Fruit fly (Drosophila melanogaster) whole organism, prepupa: ENCODE data around the gene CG14691.

ENCODE experiments used
- Blimp-1 ChIP-seq: fragments of 200-800 bp; sonication (Bioruptor generic); optimal IDR thresholded peaks from 3 replicates; lab custom pipeline; 2017; ENCODE audit warnings: missing biosample characterization, missing genetic modification characterization, mild to moderate bottlenecking, moderate library complexity, missing genetic modification reagents
- CG10631 ChIP-seq: fragments of 200-800 bp; sonication (Bioruptor generic); optimal IDR thresholded peaks from 2 replicates; lab custom pipeline; 2016; ENCODE audit warnings: missing biosample characterization, missing genetic modification characterization
- CG15336 ChIP-seq: fragments of 200-800 bp; sonication (Bioruptor generic); IDR thresholded peaks from 2 replicates; pipeline ENCODE4 v1.3.6; 2022; ENCODE audit warnings: missing biosample characterization, missing genetic modification characterization
- CG1621 ChIP-seq: fragments of 200-800 bp; sonication (Bioruptor generic); optimal IDR thresholded peaks from 3 replicates; lab custom pipeline; 2018; ENCODE audit warnings: missing biosample characterization, mild to moderate bottlenecking, missing genetic modification characterization
- CG16779 ChIP-seq: fragments of 200-800 bp; sonication (Bioruptor generic); optimal IDR thresholded peaks from 3 replicates; lab custom pipeline; 2017; ENCODE audit warnings: missing biosample characterization, mild to moderate bottlenecking, missing genetic modification characterization
- CG3032 ChIP-seq: fragments of 200-800 bp; optimal IDR thresholded peaks from 2 replicates; lab custom pipeline; 2019; ENCODE audit warnings: missing biosample characterization, mild to moderate bottlenecking, missing genetic modification characterization, moderate library complexity
- CG32006 ChIP-seq: fragments of 200-800 bp; sonication (Bioruptor generic); optimal IDR thresholded peaks from 3 replicates; lab custom pipeline; 2017; ENCODE audit warnings: missing biosample characterization, mild to moderate bottlenecking, missing genetic modification characterization
- CG34406 ChIP-seq: fragments of 200-800 bp; sonication (Bioruptor generic); optimal IDR thresholded peaks from 3 replicates; lab custom pipeline; 2016; ENCODE audit warnings: missing biosample characterization, missing genetic modification characterization
- CG3919 ChIP-seq: fragments of 200-800 bp; sonication (Bioruptor generic); optimal IDR thresholded peaks from 3 replicates; lab custom pipeline; 2016; ENCODE audit warnings: missing biosample characterization, missing genetic modification characterization
- CG6276 ChIP-seq: fragments of 200-800 bp; sonication (Bioruptor generic); optimal IDR thresholded peaks from 2 replicates; lab custom pipeline; 2017; ENCODE audit warnings: missing biosample characterization, mild to moderate bottlenecking, missing genetic modification characterization
- CG6792 ChIP-seq: fragments of 200-800 bp; sonication (Bioruptor generic); optimal IDR thresholded peaks from 3 replicates; lab custom pipeline; 2016; ENCODE audit warnings: missing biosample characterization, missing genetic modification characterization
- CG6808 ChIP-seq: fragments of 200-800 bp; sonication (Bioruptor generic); optimal IDR thresholded peaks from 3 replicates; lab custom pipeline; 2017; ENCODE audit warnings: missing biosample characterization, missing genetic modification characterization, mild to moderate bottlenecking, moderate library complexity, missing genetic modification reagents
- CG6854 ChIP-seq: fragments of 200-800 bp; sonication (Bioruptor generic); optimal IDR thresholded peaks from 2 replicates; lab custom pipeline; 2017; ENCODE audit warnings: missing biosample characterization, mild to moderate bottlenecking, missing genetic modification characterization
- CG7368 ChIP-seq: fragments of 200-800 bp; sonication (Bioruptor generic); optimal IDR thresholded peaks from 3 replicates; lab custom pipeline; 2016; ENCODE audit warnings: missing biosample characterization, missing genetic modification characterization
- CG8119 ChIP-seq: fragments of 200-800 bp; sonication (Bioruptor generic); IDR thresholded peaks from 3 replicates; pipeline ENCODE4 v1.3.6; 2022; ENCODE audit warnings: missing biosample characterization, missing genetic modification characterization
- CG9139 ChIP-seq: fragments of 200-800 bp; sonication (Bioruptor generic); optimal IDR thresholded peaks from 3 replicates; lab custom pipeline; 2017; ENCODE audit warnings: missing biosample characterization, mild to moderate bottlenecking, missing genetic modification characterization
- Eip78C ChIP-seq: fragments of 200-800 bp; sonication (Bioruptor generic); peaks from one replicate; lab custom pipeline; 2016; ENCODE audit warnings: missing biosample characterization, missing genetic modification characterization
- Ets21C ChIP-seq: fragments of 200-800 bp; sonication (Bioruptor generic); optimal IDR thresholded peaks from 3 replicates; lab custom pipeline; 2016; ENCODE audit warnings: missing biosample characterization, missing genetic modification characterization
- Hr38 ChIP-seq: sonication (Bioruptor generic); optimal IDR thresholded peaks from 2 replicates; lab custom pipeline; 2016; ENCODE audit warnings: missing biosample characterization, missing genetic modification characterization
- Hr39 ChIP-seq: fragments of 200-800 bp; sonication (Bioruptor generic); optimal IDR thresholded peaks from 2 replicates; lab custom pipeline; 2016; ENCODE audit warnings: missing biosample characterization, missing genetic modification characterization
- OdsH ChIP-seq: fragments of 200-800 bp; sonication (Bioruptor generic); optimal IDR thresholded peaks from 3 replicates; lab custom pipeline; 2016; ENCODE audit warnings: missing biosample characterization, missing genetic modification characterization
- Smox ChIP-seq: fragments of 200-800 bp; sonication (Bioruptor generic); optimal IDR thresholded peaks from 3 replicates; lab custom pipeline; 2016; ENCODE audit warnings: missing biosample characterization, missing genetic modification characterization
- Sox102F ChIP-seq: fragments of 200-800 bp; sonication (Bioruptor generic); optimal IDR thresholded peaks from 2 replicates; lab custom pipeline; 2016; ENCODE audit warnings: missing biosample characterization, mild to moderate bottlenecking, missing genetic modification characterization
- Sox15 ChIP-seq: fragments of 200-800 bp; sonication (Bioruptor generic); optimal IDR thresholded peaks from 3 replicates; lab custom pipeline; 2016; ENCODE audit warnings: missing biosample characterization, missing genetic modification characterization
- cyc ChIP-seq: fragments of 200-800 bp; sonication (Bioruptor generic); optimal IDR thresholded peaks from 3 replicates; lab custom pipeline; 2016; ENCODE audit warnings: missing biosample characterization, missing genetic modification characterization
- dac ChIP-seq: fragments of 200-800 bp; sonication (Bioruptor generic); optimal IDR thresholded peaks from 2 replicates; lab custom pipeline; 2017; ENCODE audit warnings: missing biosample characterization, mild to moderate bottlenecking, missing genetic modification characterization
- eg ChIP-seq: fragments of 200-800 bp; sonication (Bioruptor generic); IDR thresholded peaks from 3 replicates; pipeline ENCODE4 v1.3.6; 2022; ENCODE audit warnings: missing biosample characterization, missing genetic modification characterization
- fd59A ChIP-seq: fragments of 200-800 bp; sonication (Bioruptor generic); optimal IDR thresholded peaks from 2 replicates; lab custom pipeline; 2017; ENCODE audit warnings: missing biosample characterization, mild to moderate bottlenecking, missing genetic modification characterization, missing genetic modification reagents
- fkh ChIP-seq: fragments of 200-800 bp; sonication (Bioruptor generic); optimal IDR thresholded peaks from 3 replicates; lab custom pipeline; 2017; ENCODE audit warnings: missing biosample characterization, mild to moderate bottlenecking, missing genetic modification characterization, moderate library complexity
- lz ChIP-seq: fragments of 200-800 bp; sonication (Bioruptor generic); optimal IDR thresholded peaks from 3 replicates; lab custom pipeline; 2016; ENCODE audit warnings: missing biosample characterization, missing genetic modification characterization
- net ChIP-seq: fragments of 200-800 bp; sonication (Bioruptor generic); optimal IDR thresholded peaks from 3 replicates; lab custom pipeline; 2016; ENCODE audit warnings: missing biosample characterization, missing genetic modification characterization
- salr ChIP-seq, 2 experiments: fragments of 200-800 bp; sonication (Bioruptor generic); optimal IDR thresholded peaks; 3 replicates each; lab custom pipeline; 2016 to 2018; ENCODE audit warnings: missing biosample characterization in 2 of 2, missing genetic modification characterization in 2 of 2, mild to moderate bottlenecking in 1 of 2
- spab ChIP-seq: fragments of 200-800 bp; sonication (Bioruptor generic); optimal IDR thresholded peaks from 2 replicates; lab custom pipeline; 2017; ENCODE audit warnings: missing biosample characterization, mild to moderate bottlenecking, missing genetic modification characterization, missing genetic modification reagents
- ss ChIP-seq, 2 experiments: fragments of 200-800 bp; sonication (Bioruptor generic); optimal IDR thresholded peaks; 2 replicates in 1 of 2; 3 replicates in 1 of 2; lab custom pipeline; 2017 to 2018; ENCODE audit warnings: mild to moderate bottlenecking in 2 of 2, missing biosample characterization in 2 of 2, missing genetic modification characterization in 2 of 2, moderate library complexity in 1 of 2
- svp ChIP-seq: fragments of 200-800 bp; sonication (Bioruptor generic); peaks from one replicate; lab custom pipeline; 2016; ENCODE audit warnings: missing biosample characterization, missing genetic modification characterization
- topi ChIP-seq: fragments of 200-800 bp; sonication (Bioruptor generic); optimal IDR thresholded peaks from 3 replicates; lab custom pipeline; 2016; ENCODE audit warnings: missing biosample characterization, missing genetic modification characterization

The CG14691 gene

DNA sequence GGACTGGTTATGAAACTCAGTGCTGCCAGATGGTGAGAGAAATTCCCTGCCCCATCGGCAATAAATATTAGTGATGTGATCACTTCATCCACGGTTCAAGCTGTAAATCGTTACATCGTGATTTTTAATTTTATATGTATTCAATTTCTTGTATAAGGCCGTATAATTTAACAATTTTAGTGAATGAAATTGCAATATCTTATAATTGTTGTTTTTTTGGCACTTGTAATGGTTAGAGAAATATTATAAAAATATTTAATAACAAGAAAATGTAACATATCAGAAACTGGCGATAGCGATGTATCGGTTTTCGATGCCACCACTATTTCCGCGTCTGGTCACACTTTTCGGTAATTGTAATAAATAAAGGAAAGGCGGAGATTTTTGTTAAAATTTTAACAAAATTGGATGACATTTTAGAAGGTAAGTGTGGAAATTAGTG is 28.6 kb upstream of the CG14691 start, which contains the start of the genes mRpL37 and Rbp1 (continued):
- no peak for TF ChIP-seq CG15336 (GFP tag; lab: Robert Waterston, UW)
- TF ChIP-seq net (GFP tag; lab: Kevin White, UChicago), result no peak
- no peak for TF ChIP-seq spab (GFP tag; lab: Kevin White, UChicago)
- TF ChIP-seq CG34406, result no peak
- TF ChIP-seq CG6854 (GFP tag; lab: Kevin White, UChicago), result no peak
- no peak for TF ChIP-seq CG16779 (tag; lab: Kevin White, UChicago)
- peak; percentile 52 for TF ChIP-seq CG6792 (GFP tag; lab: Kevin White, UChicago)
- TF ChIP-seq Hr38, result no peak
- TF ChIP-seq Eip78C (GFP tag; lab: Kevin White, UChicago), result peak; percentile 78
- TF ChIP-seq CG6808 (GFP tag; lab: Kevin White, UChicago), result no peak
- TF ChIP-seq Smox (GFP tag; lab: Kevin White, UChicago), result peak; percentile 70
- TF ChIP-seq fd59A (GFP tag; lab: Kevin White, UChicago), result peak; percentile 13
- peak; percentile 62 for TF ChIP-seq Ets21C
- no peak for TF ChIP-seq dac (GFP tag; lab: Kevin White, UChicago)
- peak; percentile 89 for TF ChIP-seq CG3032
- peak; percentile 65 for TF ChIP-seq topi (GFP tag; lab: Kevin White, UChicago)
- peak; percentile 72 for TF ChIP-seq Hr39
- TF ChIP-seq CG6276 (GFP tag; lab: Kevin White, UChicago), result no peak
- peak; percentile 74 for TF ChIP-seq cyc (GFP tag; lab: Kevin White, UChicago)
- TF ChIP-seq CG8119 (GFP tag; lab: Robert Waterston, UW), result no peak
- no peak for TF ChIP-seq CG1621 (tag; lab: Kevin White, UChicago)
- TF ChIP-seq svp (GFP tag; lab: Kevin White, UChicago), result no peak

DNA sequence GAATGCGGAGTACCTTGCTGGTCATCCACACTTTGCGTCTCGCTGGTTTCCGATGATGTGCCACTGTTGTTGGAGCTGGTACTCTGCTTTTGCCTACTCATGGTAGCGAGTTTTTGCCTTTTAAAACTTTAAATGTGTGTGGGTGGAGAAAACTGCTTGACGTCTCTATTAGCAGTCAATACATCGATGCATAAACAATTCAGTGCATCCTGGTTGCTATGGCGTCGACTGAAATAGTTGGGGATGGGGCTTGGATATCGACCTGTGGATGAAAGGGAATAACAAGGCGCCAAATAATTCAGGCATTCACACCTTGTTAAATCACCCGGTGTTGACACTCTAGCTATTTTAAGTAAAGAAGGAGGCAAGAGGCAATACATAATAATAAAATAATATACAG is 26.7 kb upstream of the CG14691 start, which contains the start of gene CG42633:
Gene CG42633 (minus strand): TSS at position 101 of the 400 bp plus-strand sequence.
- no peak for TF ChIP-seq CG15336 (GFP tag; lab: Robert Waterston, UW)
- TF ChIP-seq CG7368, result no peak
- TF ChIP-seq Blimp-1 (GFP tag; lab: Kevin White, UChicago), result no peak
- no peak for TF ChIP-seq Sox15 (GFP tag; lab: Kevin White, UChicago)
- TF ChIP-seq CG6808 (GFP tag; lab: Kevin White, UChicago), result no peak
- TF ChIP-seq Sox102F, result no peak
- TF ChIP-seq fkh (GFP tag; lab: Kevin White, UChicago), result no peak
- TF ChIP-seq CG9139, result no peak
- no peak for TF ChIP-seq OdsH (GFP tag; lab: Kevin White, UChicago)
- no peak for TF ChIP-seq eg
- TF ChIP-seq topi (GFP tag; lab: Kevin White, UChicago), result no peak
- no peak for TF ChIP-seq Smox (GFP tag; lab: Kevin White, UChicago)
- no peak for TF ChIP-seq CG6854 (GFP tag; lab: Kevin White, UChicago)
- no peak for TF ChIP-seq lz
- no peak for TF ChIP-seq CG32006 (GFP tag; lab: Kevin White, UChicago)
- TF ChIP-seq CG10631 (GFP tag; lab: Kevin White, UChicago), result no peak

DNA sequence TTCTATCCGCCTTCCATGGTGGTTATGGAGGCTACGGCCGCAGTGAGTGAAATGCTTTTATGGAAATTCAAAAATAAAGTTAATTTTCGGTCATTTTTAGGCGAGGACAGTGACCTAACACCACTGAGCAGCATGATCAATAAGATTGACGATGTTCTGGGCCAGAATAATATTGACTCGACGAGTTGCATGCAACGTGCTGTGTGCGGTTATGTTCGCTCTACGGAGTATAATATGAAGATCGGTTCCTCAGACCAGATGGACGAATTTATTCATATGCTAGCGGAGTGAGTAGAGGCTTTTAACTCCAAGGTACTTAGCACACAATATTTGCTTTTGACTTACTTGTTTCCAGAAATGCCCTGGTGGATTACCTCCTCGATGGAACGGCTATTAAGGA is 24.7 kb upstream of the CG14691 start:
- no peak for TF ChIP-seq Eip78C (GFP tag; lab: Kevin White, UChicago)
- TF ChIP-seq CG9139, result no peak
- no peak for TF ChIP-seq CG3919 (GFP tag; lab: Kevin White, UChicago)
- no peak for TF ChIP-seq salr (GFP tag; optimal IDR thresholded peaks at IDR 0.05; lab: Kevin White, UChicago)
- no peak for TF ChIP-seq eg
- no peak for TF ChIP-seq spab (GFP tag; lab: Kevin White, UChicago)
- TF ChIP-seq ss (GFP tag; optimal IDR thresholded peaks at IDR 0.05; lab: Kevin White, UChicago), result no peak
- TF ChIP-seq CG32006 (GFP tag; lab: Kevin White, UChicago), result no peak
- TF ChIP-seq CG1621 (tag; lab: Kevin White, UChicago), result no peak
- TF ChIP-seq CG3032, result no peak
- TF ChIP-seq lz, result no peak
- TF ChIP-seq, all 60 proteins: peak for 0
